Worm (Caenorhabditis elegans): ENCODE data around the gene T08D10.3.

T08D10.3 gene

DNA sequence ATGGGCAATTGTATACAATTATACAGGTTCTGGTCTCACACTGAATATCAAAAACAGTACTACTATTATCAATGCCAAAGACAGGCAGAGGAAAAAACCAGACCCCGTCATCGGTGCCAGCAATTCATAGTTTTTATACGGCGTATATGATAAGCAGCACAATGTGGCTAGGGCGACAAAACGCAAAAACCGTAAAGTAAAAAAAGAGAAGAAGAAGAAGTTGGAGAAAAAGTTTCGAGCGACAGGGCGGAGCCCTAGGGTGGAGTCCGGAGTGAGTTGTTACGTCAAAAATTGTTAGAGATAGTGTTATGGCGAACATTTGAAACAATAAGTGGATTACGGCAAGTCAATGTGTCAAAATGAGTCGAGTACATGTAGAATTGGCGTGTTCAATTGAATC is 46.4 kb downstream of the T08D10.3 start:
- no peak for TF ChIP-seq nhr-12 (tag; optimal IDR thresholded peaks at IDR 0.05)
- TF ChIP-seq ceh-90 (tag; optimal IDR thresholded peaks at IDR 0.05), result no peak
- TF ChIP-seq lin-15B (tag; optimal IDR thresholded peaks at IDR 0.05), result no peak
- no peak for TF ChIP-seq sup-37 (GFP tag; optimal IDR thresholded peaks at IDR 0.05)
- TF ChIP-seq swsn-7 (tag; optimal IDR thresholded peaks at IDR 0.05), result no peak
- TF ChIP-seq lin-35 (GFP tag; optimal IDR thresholded peaks at IDR 0.05), result peak in 1 of 2 experiments; percentile 3
- TF ChIP-seq nhr-76 (tag; optimal IDR thresholded peaks at IDR 0.05), result no peak
- peak; percentile 60 for TF ChIP-seq elt-2 (tag; optimal IDR thresholded peaks at IDR 0.05)
- TF ChIP-seq nhr-84 (tag; optimal IDR thresholded peaks at IDR 0.05), result no peak
- TF ChIP-seq nhr-47 (tag; optimal IDR thresholded peaks at IDR 0.05), result no peak
- TF ChIP-seq vab-15 (tag; optimal IDR thresholded peaks at IDR 0.05), result no peak
- no peak for TF ChIP-seq C34B4.2 (tag; optimal IDR thresholded peaks at IDR 0.05)
- TF ChIP-seq efl-3 (GFP tag; optimal IDR thresholded peaks at IDR 0.05), result no peak
- TF ChIP-seq efl-1 (optimal IDR thresholded peaks at IDR 0.05), result no peak
- peak in 1 of 2 experiments; percentile 56 for TF ChIP-seq efl-1 (GFP tag; optimal IDR thresholded peaks at IDR 0.05 in 1 of 2)
- peak; percentile 23 for TF ChIP-seq nhr-90 (tag; optimal IDR thresholded peaks at IDR 0.05; ENCODE audit: poor library complexity)
- no peak for TF ChIP-seq tbx-2 (tag; optimal IDR thresholded peaks at IDR 0.05)
- TF ChIP-seq lir-3 (tag; optimal IDR thresholded peaks at IDR 0.05; ENCODE audit: poor library complexity), result no peak

DNA sequence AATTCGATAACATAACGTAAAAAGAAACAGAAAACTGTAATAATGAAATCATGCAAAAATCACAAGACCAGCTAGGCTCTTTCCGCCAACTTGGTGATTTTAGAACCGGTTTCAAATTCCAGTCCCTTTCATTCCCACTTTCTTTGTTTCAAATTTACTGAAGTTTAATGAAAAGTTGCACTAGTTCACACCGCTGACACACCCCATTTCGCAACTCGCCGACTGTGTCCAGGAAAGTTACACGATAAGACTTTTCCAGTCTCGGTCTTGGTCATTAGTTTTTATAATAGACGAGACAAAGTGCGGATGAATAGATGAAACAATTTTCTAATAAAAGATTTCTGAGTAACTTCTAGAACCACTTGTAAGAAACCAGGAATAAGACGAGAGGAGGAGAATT is 48.7 kb downstream of the T08D10.3 start:
- TF ChIP-seq nhr-85 (tag) (no peak), lin-35 (GFP tag; optimal IDR thresholded peaks at IDR 0.05) (peak in 1 of 2 experiments; percentile 41), elt-2 (tag; optimal IDR thresholded peaks at IDR 0.05) (peak; percentile 28), ztf-4 (tag; optimal IDR thresholded peaks at IDR 0.05) (no peak)

DNA sequence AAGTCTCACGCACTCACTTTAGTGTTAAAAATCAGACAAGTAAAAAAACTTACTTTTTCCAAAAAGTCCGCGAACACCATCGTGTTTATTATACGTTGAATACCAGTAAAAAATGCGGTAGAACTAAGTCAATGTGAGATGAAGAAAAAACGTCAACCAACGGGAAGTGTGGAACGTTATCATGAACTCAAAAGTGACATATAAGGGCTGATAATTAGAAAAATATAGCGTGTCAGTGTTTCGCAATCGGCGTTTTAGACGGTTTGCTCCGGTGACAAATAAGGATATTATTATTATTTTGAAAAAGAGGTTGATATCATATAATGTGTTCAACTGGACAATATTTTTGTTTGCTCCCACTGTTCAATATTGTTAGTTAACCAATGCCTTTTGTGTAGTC is 49.7 kb downstream of the T08D10.3 start:
- TF ChIP-seq elt-2 (tag; optimal IDR thresholded peaks at IDR 0.05) (no peak), nhr-76 (tag; optimal IDR thresholded peaks at IDR 0.05) (no peak), Y116A8C.19 (tag; optimal IDR thresholded peaks at IDR 0.05; ENCODE audit: borderline replicate concordance) (no peak), fkh-8 (tag; optimal IDR thresholded peaks at IDR 0.05) (no peak), mep-1 (tag; optimal IDR thresholded peaks at IDR 0.05) (no peak), skn-1 (tag; optimal IDR thresholded peaks at IDR 0.05) (no peak), ets-5 (GFP tag; IDR thresholded peaks at IDR 0.05) (no peak)

DNA sequence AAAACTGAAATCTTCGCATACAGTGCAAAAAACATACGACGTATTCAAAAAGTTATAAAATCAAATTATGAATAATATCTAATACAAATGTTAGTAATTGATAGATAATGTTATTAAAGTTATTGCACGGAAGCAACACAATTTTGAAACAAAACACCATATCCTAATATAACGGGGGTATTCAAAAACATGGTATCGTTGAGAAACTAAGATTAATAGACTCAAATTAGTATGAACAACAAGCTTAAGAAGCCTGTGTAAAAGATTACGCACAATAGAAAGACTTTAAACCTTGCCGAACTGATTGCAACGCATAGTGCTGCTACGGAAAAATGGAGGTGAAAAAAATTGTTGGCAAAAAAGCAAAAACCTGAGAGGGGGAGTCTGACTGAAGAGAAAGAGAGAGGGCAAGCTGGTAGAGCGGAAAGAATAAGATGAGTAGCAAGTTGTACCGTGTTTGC is 50.3 kb downstream of the T08D10.3 start, which contains the start of gene sma-5:
Gene sma-5, minus strand, starts transcription at position 51 of the 461 bp plus-strand sequence.
- TF ChIP-seq isw-1 (GFP tag; IDR thresholded peaks at IDR 0.05), result no peak
- TF ChIP-seq unc-130 (tag; optimal IDR thresholded peaks at IDR 0.05), result no peak
- TF ChIP-seq rnt-1 (tag; optimal IDR thresholded peaks at IDR 0.05), result no peak
- TF ChIP-seq efl-1 (optimal IDR thresholded peaks at IDR 0.05), result no peak
- TF ChIP-seq efl-1 (GFP tag; optimal IDR thresholded peaks at IDR 0.05 in 1 of 2), result peak in 1 of 2 experiments; percentile 45
